Worm (Caenorhabditis elegans) whole organism, late embryonic: ENCODE results near the gene aak-2.
"Not testable (repeated sequence)": the region's sequence is repeated elsewhere in the genome, so short reads cannot be mapped to it uniquely, and the experiment has no call there.

ENCODE experiments used
- F13H6.1 ChIP-seq: sonication (generic microtip); optimal IDR thresholded peaks from 2 replicates; lab custom pipeline; 2016; ENCODE audit warnings: missing genetic modification characterization, missing compliant biosample characterization
- K09A11.1 ChIP-seq: sonication (generic microtip); optimal IDR thresholded peaks from 2 replicates; lab custom pipeline; 2017; ENCODE audit warnings: antibody characterized with exemption, mild to moderate bottlenecking, missing genetic modification characterization, missing compliant biosample characterization; ENCODE audit not compliant: insufficient read depth
- ahr-1 ChIP-seq: sonication (generic microtip); optimal IDR thresholded peaks from 2 replicates; lab custom pipeline; 2016; ENCODE audit warnings: missing genetic modification characterization, missing compliant biosample characterization
- ceh-18 ChIP-seq: sonication (generic microtip); optimal IDR thresholded peaks from 2 replicates; lab custom pipeline; 2016; ENCODE audit warnings: missing genetic modification characterization, missing compliant biosample characterization
- elt-2 ChIP-seq: sonication (generic microtip); optimal IDR thresholded peaks from 2 replicates; lab custom pipeline; 2016; ENCODE audit warnings: missing genetic modification reagents, missing genetic modification characterization, missing compliant biosample characterization
- ets-4 ChIP-seq: sonication (generic microtip); optimal IDR thresholded peaks from 2 replicates; lab custom pipeline; 2016; ENCODE audit warnings: missing genetic modification characterization, missing compliant biosample characterization
- hlh-6 ChIP-seq: sonication (generic microtip); optimal IDR thresholded peaks from 2 replicates; lab custom pipeline; 2016; ENCODE audit warnings: missing genotype, missing genetic modification characterization, missing compliant biosample characterization
- nhr-11 ChIP-seq: fragments of 150-350 bp; optimal IDR thresholded peaks from 2 replicates; lab custom pipeline; 2014; ENCODE audit warnings: missing biosample characterization, missing genetic modification characterization
- pros-1 ChIP-seq: fragments of 150-350 bp; optimal IDR thresholded peaks from 2 replicates; lab custom pipeline; 2014; ENCODE audit warnings: missing biosample characterization, missing genetic modification reagents, missing genetic modification characterization
- sdc-2 ChIP-seq: sonication (generic microtip); optimal IDR thresholded peaks from 2 replicates; lab custom pipeline; 2016; ENCODE audit warnings: missing genotype, missing genetic modification characterization, missing compliant biosample characterization
- sox-2 ChIP-seq: fragments of 200-800 bp; sonication (Bioruptor generic); IDR thresholded peaks from 2 replicates; pipeline ENCODE4 v1.3.6; 2022; ENCODE audit warnings: missing genetic modification reagents, missing genetic modification characterization, missing compliant biosample characterization
- tbx-2 ChIP-seq: sonication (generic microtip); optimal IDR thresholded peaks from 2 replicates; lab custom pipeline; 2016; ENCODE audit warnings: missing genetic modification characterization, missing compliant biosample characterization
- ztf-16 ChIP-seq: sonication (generic microtip); optimal IDR thresholded peaks from 2 replicates; lab custom pipeline; 2017; ENCODE audit warnings: missing genetic modification characterization, missing compliant biosample characterization

DNA sequence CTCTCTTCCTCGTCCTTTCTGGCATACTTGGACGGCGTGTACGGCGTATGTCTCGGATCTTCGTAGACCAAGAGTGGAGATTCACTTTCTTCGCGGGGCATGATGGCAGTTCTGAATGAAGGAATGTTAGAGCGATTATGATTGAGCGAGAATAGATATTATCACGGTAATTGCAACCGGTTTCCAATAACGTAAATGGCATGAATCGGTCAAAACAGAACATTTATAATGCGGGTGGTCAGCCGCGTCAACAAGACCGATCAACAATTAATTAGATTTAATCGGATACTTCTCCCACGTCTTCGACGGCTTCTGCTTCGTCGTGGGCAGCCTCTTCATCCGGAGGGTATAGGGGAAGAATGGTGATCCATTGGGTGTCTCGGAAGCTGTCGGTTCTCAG, 38.8 kb downstream of the aak-2 start, which contains the start of gene F41G4.13:
- TF ChIP-seq elt-2 (tag; lab: Kevin White, UChicago); ets-4 (tag; lab: Kevin White, UChicago); F13H6.1 (tag; lab: Kevin White, UChicago); K09A11.1 (tag; lab: Kevin White, UChicago); nhr-11 (tag; lab: Kevin White, UChicago); tbx-2 (tag; lab: Kevin White, UChicago); sox-2 (GFP tag; lab: Robert Waterston, UW); ztf-16 (tag; lab: Kevin White, UChicago); pros-1 (tag; lab: Kevin White, UChicago); sdc-2 (tag; lab: Kevin White, UChicago); hlh-6 (tag; lab: Kevin White, UChicago); ahr-1 (tag; lab: Kevin White, UChicago); ceh-18: not testable (repeated sequence)
